Worm (Caenorhabditis elegans): ENCODE measurements around the gene asp-6.

The asp-6 gene

DNA sequence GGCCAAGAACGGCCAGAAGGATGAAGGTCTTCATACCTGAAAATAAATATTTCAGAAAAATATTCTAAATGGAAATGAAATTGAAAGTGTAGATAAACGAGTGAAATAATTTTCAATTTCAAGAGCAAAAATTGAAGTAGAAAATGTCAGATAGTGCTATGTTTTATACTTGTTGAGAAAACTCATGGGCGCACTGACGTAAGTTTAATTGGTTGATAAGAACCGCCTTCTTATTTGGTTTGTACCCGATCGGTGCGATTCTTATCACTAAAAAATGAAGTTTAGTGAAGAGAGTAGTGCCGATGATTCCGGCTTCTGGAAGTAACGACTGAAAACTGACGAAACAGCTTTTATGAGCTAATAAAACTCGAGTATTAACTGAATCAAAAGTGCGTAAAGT lies at the start of gene asp-6, which contains the start of gene asp-12:
Gene asp-6, minus strand, starts transcription at position 36 of the 400 bp plus-strand sequence.
Gene asp-12, plus strand, starts transcription at position 309 of the 400 bp plus-strand sequence.
- TF ChIP-seq B0310.2 (tag; optimal IDR thresholded peaks at IDR 0.05) (no peak), hnd-1 (tag; optimal IDR thresholded peaks at IDR 0.05) (no peak), tbx-11 (GFP tag; IDR thresholded peaks at IDR 0.05) (no peak), ceh-13 (GFP tag; optimal IDR thresholded peaks at IDR 0.05) (no peak), F13C5.2 (tag; optimal IDR thresholded peaks at IDR 0.05) (no peak), hmg-4 (GFP tag; optimal IDR thresholded peaks at IDR 0.05) (no peak), ama-1 (optimal IDR thresholded peaks at IDR 0.05) (no peak), pes-1 (GFP tag; IDR thresholded peaks at IDR 0.05) (no peak), sea-1 (GFP tag; conservative IDR thresholded peaks at IDR 0.05) (no peak), flt-1 (GFP tag; IDR thresholded peaks at IDR 0.05) (no peak), tbx-37 (GFP tag; conservative IDR thresholded peaks at IDR 0.05) (no peak)

DNA sequence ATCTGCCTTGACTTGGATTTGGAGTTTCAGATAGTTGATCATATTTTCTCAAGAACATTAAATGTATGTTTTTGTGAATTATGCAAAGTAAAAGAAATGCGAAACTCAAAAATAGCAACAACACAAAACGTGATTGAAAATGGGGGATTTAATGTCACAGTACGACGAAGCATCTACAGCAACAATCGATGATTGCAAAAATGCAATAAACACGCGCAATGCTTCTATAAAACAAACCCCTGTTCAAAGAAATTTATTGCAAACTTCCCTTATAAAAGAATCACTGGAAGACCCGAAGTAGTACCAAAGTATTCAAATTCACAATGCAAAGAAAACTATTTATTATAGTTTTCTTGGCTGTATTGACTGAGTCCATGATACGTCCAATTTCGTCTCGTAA lies 49.4 kb upstream of the asp-6 start, which contains the start of gene clec-219:
Gene clec-219, plus strand, starts transcription at position 301 of the 400 bp plus-strand sequence.
- no peak for TF ChIP-seq flt-1 (GFP tag; IDR thresholded peaks at IDR 0.05)
- no peak for TF ChIP-seq ama-1 (optimal IDR thresholded peaks at IDR 0.05)
- TF ChIP-seq hmg-4 (GFP tag; optimal IDR thresholded peaks at IDR 0.05) = no peak
- TF ChIP-seq tbx-37 (GFP tag; conservative IDR thresholded peaks at IDR 0.05) = no peak
- TF ChIP-seq F13C5.2 (tag; optimal IDR thresholded peaks at IDR 0.05) = no peak
- no peak for TF ChIP-seq hnd-1 (tag; optimal IDR thresholded peaks at IDR 0.05)
- TF ChIP-seq scrt-1 (GFP tag; IDR thresholded peaks at IDR 0.05) = no peak

DNA sequence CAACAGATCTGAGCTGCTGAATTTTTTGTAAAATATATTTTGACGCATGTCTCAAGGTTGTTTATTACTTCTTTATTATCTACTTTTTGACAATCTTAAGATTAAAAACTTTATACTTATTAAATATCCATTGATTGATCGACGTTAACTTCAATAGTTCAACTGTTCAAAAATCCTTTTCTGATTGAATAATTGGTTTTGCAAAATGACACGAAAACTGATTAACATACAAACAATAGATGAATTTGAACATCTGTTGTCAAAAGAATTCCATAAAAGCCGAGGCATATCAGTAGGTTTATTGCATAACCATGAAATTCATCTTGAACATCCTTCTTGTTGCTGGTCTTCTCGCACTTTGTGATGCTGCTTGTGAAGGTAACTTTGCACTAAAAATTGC lies 42.5 kb upstream of the asp-6 start, which contains the start of gene W02D7.12:
Gene W02D7.12, plus strand, starts transcription at position 301 of the 400 bp plus-strand sequence.
- TF ChIP-seq ama-1 (optimal IDR thresholded peaks at IDR 0.05) (no peak), tbx-11 (GFP tag; IDR thresholded peaks at IDR 0.05) (no peak), tbx-37 (GFP tag; conservative IDR thresholded peaks at IDR 0.05) (no peak), F13C5.2 (tag; optimal IDR thresholded peaks at IDR 0.05) (no peak), ceh-36 (tag; optimal IDR thresholded peaks at IDR 0.05) (no peak), ets-7 (tag; optimal IDR thresholded peaks at IDR 0.05) (no peak), pes-1 (GFP tag; IDR thresholded peaks at IDR 0.05) (no peak), ceh-13 (GFP tag; optimal IDR thresholded peaks at IDR 0.05) (no peak)

DNA sequence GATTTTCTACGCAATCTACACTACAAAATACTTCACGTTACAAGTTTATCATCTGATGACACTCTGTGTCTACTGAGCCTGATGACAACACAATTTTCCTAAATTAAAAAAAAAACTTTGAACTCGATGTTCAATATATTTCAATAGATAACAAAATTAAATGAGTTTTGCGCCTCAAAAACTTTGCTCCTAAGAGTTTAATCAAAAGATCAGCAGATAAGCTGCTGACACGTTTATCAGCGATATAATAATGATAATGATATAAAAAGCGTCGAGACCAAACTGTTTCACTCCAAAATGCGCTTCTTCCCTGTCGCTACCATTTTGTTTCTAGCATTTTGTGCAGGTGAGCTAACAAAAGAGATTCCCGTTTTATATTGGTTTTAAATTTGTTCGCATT lies 38.9 kb upstream of the asp-6 start, which contains the start of gene clec-218:
Gene clec-218, plus strand, starts transcription at position 262 of the 400 bp plus-strand sequence.
- TF ChIP-seq scrt-1 (GFP tag; IDR thresholded peaks at IDR 0.05) (no peak), pes-1 (GFP tag; IDR thresholded peaks at IDR 0.05) (no peak), ceh-36 (tag; optimal IDR thresholded peaks at IDR 0.05) (no peak), ceh-13 (GFP tag; optimal IDR thresholded peaks at IDR 0.05) (no peak), B0310.2 (tag; optimal IDR thresholded peaks at IDR 0.05) (no peak), sea-1 (GFP tag; conservative IDR thresholded peaks at IDR 0.05) (no peak), tbx-37 (GFP tag; conservative IDR thresholded peaks at IDR 0.05) (no peak), tra-4 (tag; optimal IDR thresholded peaks at IDR 0.05) (no peak)

DNA sequence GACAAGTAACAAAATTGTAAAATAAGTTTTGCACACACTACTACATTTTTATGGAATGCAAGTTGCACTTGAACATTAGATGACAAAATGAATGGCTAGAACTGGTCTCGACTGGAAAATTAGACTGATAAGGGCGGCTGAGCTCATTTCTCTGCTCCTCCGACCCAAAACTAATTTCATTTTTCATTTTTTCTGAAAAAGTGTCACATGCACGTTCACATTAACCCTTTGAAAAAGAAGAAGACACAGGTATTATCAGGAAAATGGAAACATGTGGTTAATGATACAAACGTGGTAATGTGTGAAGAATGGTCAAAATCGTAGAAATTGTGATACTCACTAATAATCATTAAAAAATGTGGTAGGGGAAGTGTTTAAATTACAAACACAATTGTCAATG lies 38.3 kb upstream of the asp-6 start:
- TF ChIP-seq sea-1 (GFP tag; conservative IDR thresholded peaks at IDR 0.05) (no peak), B0310.2 (tag; optimal IDR thresholded peaks at IDR 0.05) (no peak), scrt-1 (GFP tag; IDR thresholded peaks at IDR 0.05) (no peak), hnd-1 (tag; optimal IDR thresholded peaks at IDR 0.05) (no peak), hmbx-1 (tag; optimal IDR thresholded peaks at IDR 0.05) (no peak)

DNA sequence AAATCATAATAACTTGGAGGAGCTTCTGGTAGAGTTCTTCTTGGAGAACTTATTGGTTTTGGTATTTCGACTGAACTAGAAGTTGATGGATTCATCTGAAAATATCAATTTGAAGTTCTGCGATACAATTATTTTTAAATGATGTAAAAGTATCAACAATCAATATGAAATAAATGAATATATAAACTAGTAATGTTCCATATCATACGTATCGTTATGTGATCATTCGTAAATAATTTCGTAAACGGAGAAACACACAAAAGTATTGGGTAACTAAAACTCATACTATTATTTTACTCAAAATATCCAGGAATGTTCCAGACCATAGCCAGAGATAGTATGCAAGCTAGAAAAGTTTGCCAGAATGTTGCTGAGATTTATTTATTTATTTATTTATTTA lies 37.6 kb upstream of the asp-6 start, which contains the start of gene W02D7.8:
Gene W02D7.8, minus strand, starts transcription at position 101 of the 400 bp plus-strand sequence.
- no peak for TF ChIP-seq tra-4 (tag; optimal IDR thresholded peaks at IDR 0.05)
- no peak for TF ChIP-seq tbx-11 (GFP tag; IDR thresholded peaks at IDR 0.05)

DNA sequence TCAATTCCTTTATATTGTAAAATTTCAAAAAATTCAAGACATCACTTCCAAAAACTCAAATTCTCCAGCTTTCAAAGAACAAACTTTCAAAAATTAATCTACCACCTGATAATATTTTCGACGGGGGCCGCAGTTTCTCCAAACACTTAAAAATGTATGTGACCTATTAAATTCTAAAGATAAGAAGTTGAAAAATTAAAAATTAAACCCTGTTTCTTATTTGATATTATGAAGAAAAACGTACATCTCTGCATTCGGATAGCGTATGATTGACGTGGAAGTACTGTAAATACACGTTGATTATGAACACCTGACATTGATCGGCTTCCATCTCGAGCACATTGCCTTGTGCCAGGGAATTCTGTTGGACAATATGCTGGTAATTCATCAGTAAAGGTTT lies 37.2 kb upstream of the asp-6 start:
- TF ChIP-seq hnd-1 (tag; optimal IDR thresholded peaks at IDR 0.05) (no peak), ceh-36 (tag; optimal IDR thresholded peaks at IDR 0.05) (no peak), ama-1 (optimal IDR thresholded peaks at IDR 0.05) (no peak), F13C5.2 (tag; optimal IDR thresholded peaks at IDR 0.05) (no peak), B0310.2 (tag; optimal IDR thresholded peaks at IDR 0.05) (no peak), aly-1 (tag; optimal IDR thresholded peaks at IDR 0.05) (no peak), ceh-13 (GFP tag; optimal IDR thresholded peaks at IDR 0.05) (no peak), tra-4 (tag; optimal IDR thresholded peaks at IDR 0.05) (no peak), scrt-1 (GFP tag; IDR thresholded peaks at IDR 0.05) (no peak), ets-7 (tag; optimal IDR thresholded peaks at IDR 0.05) (no peak), sea-1 (GFP tag; conservative IDR thresholded peaks at IDR 0.05) (no peak), pes-1 (GFP tag; IDR thresholded peaks at IDR 0.05) (no peak), flt-1 (GFP tag; IDR thresholded peaks at IDR 0.05) (no peak), tbx-37 (GFP tag; conservative IDR thresholded peaks at IDR 0.05) (no peak), hmbx-1 (tag; optimal IDR thresholded peaks at IDR 0.05) (no peak)

DNA sequence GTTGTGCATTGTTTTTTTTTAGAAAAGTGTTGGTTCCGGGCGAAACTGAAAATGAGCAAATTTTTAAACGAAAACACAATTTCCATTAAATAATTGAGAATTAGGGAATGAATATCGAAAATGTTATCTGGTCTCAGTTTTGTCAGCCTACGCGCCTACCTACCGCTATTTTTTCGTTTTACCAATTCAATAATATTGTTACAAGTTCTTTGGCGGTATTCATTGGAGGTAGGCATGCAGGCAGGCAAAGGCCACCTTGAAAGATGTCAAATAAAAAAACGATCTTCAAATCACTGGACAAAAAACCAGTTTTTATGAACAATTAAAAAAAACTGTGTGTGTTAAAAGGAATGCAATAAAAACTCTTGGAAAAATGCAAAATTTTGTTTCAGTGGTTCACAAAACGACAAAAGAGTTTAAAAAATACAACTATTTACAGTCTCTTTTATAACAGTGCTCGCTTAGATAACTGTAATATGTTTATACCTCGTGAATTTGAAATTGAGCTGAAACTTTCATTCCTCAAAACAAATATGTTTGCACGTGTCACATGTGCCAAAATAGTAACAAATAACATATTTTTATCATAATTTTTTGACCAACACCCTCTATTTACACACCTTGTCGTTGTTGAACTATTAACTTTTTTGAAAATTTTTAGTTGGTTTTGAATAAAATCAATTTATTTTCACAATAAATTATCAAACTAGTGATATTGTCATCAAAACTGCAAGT lies 35.9 kb upstream of the asp-6 start, which contains the start of gene W02D7.11:
Gene W02D7.11, minus strand, starts transcription at position 51 of the 735 bp plus-strand sequence.
- TF ChIP-seq tra-4 (tag; optimal IDR thresholded peaks at IDR 0.05) (no peak), ama-1 (optimal IDR thresholded peaks at IDR 0.05) (no peak)
